Worm (Caenorhabditis elegans) whole organism, L1 larva: ENCODE results near the gene fzr-1.

ENCODE experiments used
- C04F5.9 ChIP-seq: sonication (generic microtip); optimal IDR thresholded peaks from 2 replicates; lab custom pipeline; 2016; ENCODE audit warnings: missing genetic modification characterization, missing compliant biosample characterization
- ceh-63 ChIP-seq: fragments of 200-800 bp; sonication (Bioruptor generic); optimal IDR thresholded peaks from 2 replicates; lab custom pipeline; 2018; ENCODE audit warnings: mild to moderate bottlenecking, missing genetic modification characterization, missing compliant biosample characterization
- fkh-10 ChIP-seq: sonication (generic microtip); optimal IDR thresholded peaks from 2 replicates; lab custom pipeline; 2017; ENCODE audit warnings: missing biosample characterization, missing genetic modification reagents, missing genetic modification characterization
- nhr-11 ChIP-seq: fragments of 150-350 bp; optimal IDR thresholded peaks from 2 replicates; lab custom pipeline; 2014; ENCODE audit warnings: missing biosample characterization, missing genetic modification characterization
- nhr-47 ChIP-seq: sonication (generic microtip); optimal IDR thresholded peaks from 2 replicates; lab custom pipeline; 2016; ENCODE audit warnings: mild to moderate bottlenecking, missing genetic modification characterization, moderate library complexity, missing compliant biosample characterization
- sox-4 ChIP-seq: sonication (generic microtip); optimal IDR thresholded peaks from 2 replicates; lab custom pipeline; 2016; ENCODE audit warnings: missing genetic modification characterization, missing compliant biosample characterization
- sptf-1 ChIP-seq: fragments of 150-350 bp; optimal IDR thresholded peaks from 2 replicates; lab custom pipeline; 2014; ENCODE audit warnings: missing biosample characterization, missing genetic modification characterization
- unc-130 ChIP-seq: fragments of 150-350 bp; optimal IDR thresholded peaks from 2 replicates; lab custom pipeline; 2017; ENCODE audit warnings: missing biosample characterization, missing genetic modification characterization, inconsistent platforms
- unc-62 ChIP-seq: fragments of 150-350 bp; optimal IDR thresholded peaks from 2 replicates; lab custom pipeline; 2014; ENCODE audit warnings: missing biosample characterization, missing genetic modification reagents, missing genetic modification characterization

ce11 chrII:9652919-9653318, 8.7 kb upstream of the fzr-1 start, which contains the start of gene ZK1307.3:
- no peak for TF ChIP-seq unc-130 (tag; lab: Kevin White, UChicago)
- no peak for TF ChIP-seq nhr-47 (tag; lab: Kevin White, UChicago)
- no peak for TF ChIP-seq fkh-10 (GFP tag; lab: Kevin White, UChicago)
- TF ChIP-seq sox-4 (tag; lab: Kevin White, UChicago) = no peak
- no peak for TF ChIP-seq ceh-63
- TF ChIP-seq C04F5.9 (tag; lab: Kevin White, UChicago) = no peak
- TF ChIP-seq unc-62 (GFP tag; lab: Kevin White, UChicago) = no peak
- TF ChIP-seq nhr-11 = no peak
- TF ChIP-seq sptf-1 (tag; lab: Kevin White, UChicago) = no peak
